Fruit fly (Drosophila melanogaster) Kc167 (cell line): ENCODE data around the gene CG7990.

ENCODE experiments used
- Myc ChIP-seq: fragments of >200 bp; optimal IDR thresholded peaks from 2 replicates; lab custom pipeline; 2017; ENCODE audit warnings: missing external identifiers
- Sin3A ChIP-seq: fragments of >200 bp; optimal IDR thresholded peaks from 2 replicates; lab custom pipeline; 2018; ENCODE audit warnings: missing external identifiers
- h ChIP-seq: fragments of >200 bp; optimal IDR thresholded peaks from 3 replicates; lab custom pipeline; 2018; ENCODE audit warnings: missing external identifiers
- insv ChIP-seq: fragments of >200 bp; optimal IDR thresholded peaks from 3 replicates; lab custom pipeline; 2018; ENCODE audit warnings: missing external identifiers
- psq ChIP-seq: fragments of >200 bp; optimal IDR thresholded peaks from 2 replicates; lab custom pipeline; 2017; ENCODE audit warnings: missing external identifiers
- ttk ChIP-seq: sonication (Bioruptor generic); optimal IDR thresholded peaks from 2 replicates; lab custom pipeline; 2017; ENCODE audit warnings: missing external identifiers

Gene CG7990

dm6 chrX:19189903-19190302 lies 11.9 kb downstream of the CG7990 start, which contains the start of gene HP1D3csd:
HP1D3csd (plus strand) TSS chrX:19190214.
- TF ChIP-seq Myc (lab: Kevin White, UChicago): no peak
- TF ChIP-seq psq: no peak
- TF ChIP-seq insv (lab: Kevin White, UChicago): no peak
- TF ChIP-seq h (lab: Kevin White, UChicago): no peak
- TF ChIP-seq ttk (lab: Kevin White, UChicago): no peak
- no peak for TF ChIP-seq Sin3A

DNA sequence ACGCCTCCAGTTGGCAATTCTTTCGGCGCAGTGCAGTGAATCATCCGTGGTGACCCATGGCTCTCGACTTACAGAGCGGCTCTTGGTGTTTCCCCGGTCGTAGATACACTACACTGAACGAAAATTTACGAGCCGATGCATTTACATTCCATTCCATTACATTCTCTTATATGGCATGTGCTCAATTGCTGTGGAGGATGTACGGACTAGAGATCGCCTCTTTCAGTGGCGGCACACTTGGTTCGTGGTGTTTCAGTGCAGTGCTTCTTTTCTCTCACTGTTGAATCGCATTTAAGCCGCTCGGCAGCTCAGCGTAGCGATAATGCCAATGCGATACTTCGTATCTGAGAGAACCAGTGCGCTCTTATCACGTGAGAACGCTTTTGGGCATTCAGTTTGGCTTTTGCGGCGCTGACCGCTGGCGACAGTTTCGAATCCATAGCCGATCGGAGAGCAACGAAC lies 14.1 kb downstream of the CG7990 start, which contains the start of gene Mec2:
Gene Mec2 (plus strand): TSS at position 412 of the 462 bp plus-strand sequence.
- TF ChIP-seq psq: no peak
- no peak for TF ChIP-seq h (lab: Kevin White, UChicago)
- no peak for TF ChIP-seq Myc (lab: Kevin White, UChicago)
- no peak for TF ChIP-seq insv (lab: Kevin White, UChicago)
- TF ChIP-seq ttk (lab: Kevin White, UChicago): no peak
- no peak for TF ChIP-seq Sin3A

- TF ChIP-seq psq (no peak), insv (lab: Kevin White, UChicago) (no peak), ttk (lab: Kevin White, UChicago) (no peak), Sin3A (no peak), Myc (lab: Kevin White, UChicago) (no peak), h (lab: Kevin White, UChicago) (no peak)
These were observed 18.7 kb downstream of the CG7990 start, which contains the start of gene CG33253 for dm6 chrX:19183121-19183520. CG33253 (plus strand) TSS chrX:19183421.

dm6 chrX:19179696-19180255 lies 22.0 kb downstream of the CG7990 start, which contains the start of the genes CG7556 and CG7453:
CG7556 (minus strand) TSS chrX:19179830.
CG7453 (plus strand) TSS chrX:19180173.
- TF ChIP-seq ttk (lab: Kevin White, UChicago): no peak
- no peak for TF ChIP-seq Sin3A
- TF ChIP-seq insv (lab: Kevin White, UChicago): no peak
- no peak for TF ChIP-seq Myc (lab: Kevin White, UChicago)
- TF ChIP-seq h (lab: Kevin White, UChicago): no peak
- TF ChIP-seq psq: no peak

- TF ChIP-seq ttk (lab: Kevin White, UChicago) (no peak), Sin3A (no peak), psq (no peak), Myc (lab: Kevin White, UChicago) (no peak), insv (lab: Kevin White, UChicago) (no peak), h (lab: Kevin White, UChicago) (no peak)
These were observed 26.8 kb downstream of the CG7990 start, which contains the start of gene CG33939 for dm6 chrX:19174850-19175571. CG33939 (minus strand) TSS chrX:19174900.

DNA sequence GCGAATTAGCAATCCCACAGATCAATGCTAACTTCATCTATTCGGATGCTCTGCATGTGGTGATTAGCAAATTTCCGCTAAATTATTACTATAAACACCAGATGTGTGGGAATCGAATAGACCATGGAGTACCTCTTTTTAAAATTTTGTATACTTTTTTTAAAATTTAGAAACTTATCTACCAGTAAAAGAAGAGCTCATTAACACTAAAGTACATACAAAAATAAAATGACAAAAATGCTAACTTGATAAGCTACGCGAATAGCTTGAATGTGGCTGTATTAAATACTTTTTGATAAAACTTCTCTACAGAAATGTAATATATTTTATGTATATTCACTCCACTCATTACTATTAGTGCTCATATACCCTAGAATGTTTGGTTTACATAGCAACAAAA lies 27.7 kb downstream of the CG7990 start:
- no peak for TF ChIP-seq h (lab: Kevin White, UChicago)
- TF ChIP-seq ttk (lab: Kevin White, UChicago): no peak
- TF ChIP-seq psq: no peak
- no peak for TF ChIP-seq Myc (lab: Kevin White, UChicago)
- no peak for TF ChIP-seq insv (lab: Kevin White, UChicago)
- no peak for TF ChIP-seq Sin3A

- TF ChIP-seq ttk (lab: Kevin White, UChicago) (no peak), Sin3A (no peak), insv (lab: Kevin White, UChicago) (no peak), h (lab: Kevin White, UChicago) (no peak), Myc (lab: Kevin White, UChicago) (no peak), psq (no peak)
These were observed 28.8 kb downstream of the CG7990 start for dm6 chrX:19172955-19173354.

- TF ChIP-seq insv (lab: Kevin White, UChicago): no peak
- TF ChIP-seq Sin3A: no peak
- no peak for TF ChIP-seq h (lab: Kevin White, UChicago)
- TF ChIP-seq ttk (lab: Kevin White, UChicago): no peak
These were observed 29.9 kb downstream of the CG7990 start for dm6 chrX:19171926-19172325.

dm6 chrX:19170791-19171190 lies 31.0 kb downstream of the CG7990 start, which contains the start of gene Inx5:
Inx5 (minus strand) TSS chrX:19170883.
- TF ChIP-seq h (lab: Kevin White, UChicago) (no peak), psq (no peak), insv (lab: Kevin White, UChicago) (no peak), Sin3A (no peak), ttk (lab: Kevin White, UChicago) (no peak), Myc (lab: Kevin White, UChicago) (no peak)

DNA sequence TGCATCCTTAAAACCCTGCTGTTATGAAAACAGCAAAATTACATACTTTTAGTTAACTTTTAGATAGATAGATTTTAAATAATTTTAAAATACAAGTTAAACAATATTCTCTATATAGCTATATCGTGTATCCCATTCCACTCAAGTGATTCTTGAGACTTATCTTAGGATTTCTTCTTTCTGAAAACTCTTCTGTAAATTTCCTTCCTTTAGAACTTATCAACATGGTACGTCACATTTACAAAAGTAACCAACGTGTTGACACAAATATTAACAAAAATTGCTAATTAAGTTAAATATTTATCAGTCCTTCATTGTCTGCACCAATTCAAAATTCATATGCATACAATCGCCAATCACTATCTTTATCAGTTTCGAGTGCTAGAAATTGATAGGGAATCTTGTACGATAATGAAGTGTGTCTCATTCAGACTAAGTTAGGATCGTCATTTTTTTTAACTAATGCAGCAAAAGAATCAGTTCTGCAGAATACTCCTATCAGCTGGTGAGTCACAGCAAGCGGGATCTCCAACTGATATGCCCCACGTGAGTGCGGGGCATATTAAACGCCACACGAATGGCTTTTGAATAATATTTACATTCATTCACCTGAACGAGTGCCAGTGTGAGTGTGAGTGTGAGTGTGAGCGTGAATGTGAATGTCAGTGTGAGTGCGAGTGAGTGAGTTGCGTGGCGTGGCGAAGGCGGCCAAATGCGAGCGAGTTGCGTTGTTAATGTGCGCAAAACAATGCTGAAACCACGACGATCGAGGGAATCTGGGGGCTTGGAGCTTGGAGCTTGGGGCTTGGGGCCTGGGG lies 34.0 kb downstream of the CG7990 start:
- no peak for TF ChIP-seq insv (lab: Kevin White, UChicago)
- no peak for TF ChIP-seq h (lab: Kevin White, UChicago)
- TF ChIP-seq psq: no peak
- TF ChIP-seq Sin3A: no peak
- no peak for TF ChIP-seq Myc (lab: Kevin White, UChicago)
- TF ChIP-seq ttk (lab: Kevin White, UChicago): no peak

DNA sequence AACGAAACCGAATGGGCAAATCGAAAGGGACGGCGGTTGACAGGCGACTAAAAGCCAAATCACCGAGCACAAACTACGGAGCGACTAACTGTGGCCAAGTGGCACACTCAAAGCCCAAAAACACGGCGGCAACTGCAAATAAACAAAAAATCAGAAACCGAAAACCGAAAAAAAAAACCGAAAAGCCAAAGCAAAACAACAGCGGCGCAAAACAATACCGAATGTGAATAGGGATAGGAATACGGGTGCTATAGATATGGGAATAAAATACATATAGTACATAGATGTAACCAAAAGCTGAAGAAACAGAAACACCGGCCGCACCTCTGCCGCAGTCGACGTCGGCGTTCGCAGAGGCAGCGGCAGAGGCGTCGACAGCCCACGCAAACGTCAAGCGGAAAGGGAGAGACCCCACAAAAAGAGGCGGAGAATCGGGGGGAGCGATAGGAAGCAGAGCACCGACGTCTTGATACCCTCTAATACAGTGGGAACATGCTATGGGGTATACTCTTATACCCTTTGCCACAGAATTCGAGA lies 34.7 kb downstream of the CG7990 start, which contains the start of gene RhoGAP18B:
Gene RhoGAP18B (minus strand): TSS at position 51 of the 537 bp plus-strand sequence.
- no peak for TF ChIP-seq psq
- no peak for TF ChIP-seq Myc (lab: Kevin White, UChicago)
- TF ChIP-seq insv (lab: Kevin White, UChicago): no peak
